Fruit fly (Drosophila melanogaster) whole organism, prepupa: Measurements from ENCODE around the gene CG14841.

Experiments
- CG11294 ChIP-seq: fragments of 200-800 bp; sonication (Bioruptor generic); IDR thresholded peaks from 2 replicates; pipeline ENCODE4 v1.3.6; 2022; ENCODE audit warnings: missing biosample characterization, missing genetic modification characterization
- CG15336 ChIP-seq: fragments of 200-800 bp; sonication (Bioruptor generic); IDR thresholded peaks from 2 replicates; pipeline ENCODE4 v1.3.6; 2022; ENCODE audit warnings: missing biosample characterization, missing genetic modification characterization
- CG3032 ChIP-seq: fragments of 200-800 bp; optimal IDR thresholded peaks from 2 replicates; lab custom pipeline; 2019; ENCODE audit warnings: missing biosample characterization, mild to moderate bottlenecking, missing genetic modification characterization, moderate library complexity
- CG32006 ChIP-seq: fragments of 200-800 bp; sonication (Bioruptor generic); optimal IDR thresholded peaks from 3 replicates; lab custom pipeline; 2017; ENCODE audit warnings: missing biosample characterization, mild to moderate bottlenecking, missing genetic modification characterization
- CG3919 ChIP-seq: fragments of 200-800 bp; sonication (Bioruptor generic); optimal IDR thresholded peaks from 3 replicates; lab custom pipeline; 2016; ENCODE audit warnings: missing biosample characterization, missing genetic modification characterization
- CG4318 ChIP-seq: fragments of 200-800 bp; sonication (Bioruptor generic); optimal IDR thresholded peaks from 3 replicates; lab custom pipeline; 2017; ENCODE audit warnings: missing biosample characterization, mild to moderate bottlenecking, missing genetic modification characterization
- CG6276 ChIP-seq: fragments of 200-800 bp; sonication (Bioruptor generic); optimal IDR thresholded peaks from 2 replicates; lab custom pipeline; 2017; ENCODE audit warnings: missing biosample characterization, mild to moderate bottlenecking, missing genetic modification characterization
- CG6854 ChIP-seq: fragments of 200-800 bp; sonication (Bioruptor generic); optimal IDR thresholded peaks from 2 replicates; lab custom pipeline; 2017; ENCODE audit warnings: missing biosample characterization, mild to moderate bottlenecking, missing genetic modification characterization
- CG8119 ChIP-seq: fragments of 200-800 bp; sonication (Bioruptor generic); IDR thresholded peaks from 3 replicates; pipeline ENCODE4 v1.3.6; 2022; ENCODE audit warnings: missing biosample characterization, missing genetic modification characterization
- CG8319 ChIP-seq: fragments of 200-800 bp; sonication (Bioruptor generic); optimal IDR thresholded peaks from 3 replicates; lab custom pipeline; 2016; ENCODE audit warnings: missing biosample characterization, missing genetic modification characterization
- CG8632 ChIP-seq: fragments of 200-800 bp; sonication (Bioruptor generic); optimal IDR thresholded peaks from 3 replicates; lab custom pipeline; 2016; ENCODE audit warnings: missing biosample characterization, missing genetic modification characterization
- CG9139 ChIP-seq: fragments of 200-800 bp; sonication (Bioruptor generic); optimal IDR thresholded peaks from 3 replicates; lab custom pipeline; 2017; ENCODE audit warnings: missing biosample characterization, mild to moderate bottlenecking, missing genetic modification characterization
- Eip93F ChIP-seq: fragments of 200-800 bp; sonication (Bioruptor generic); optimal IDR thresholded peaks from 2 replicates; lab custom pipeline; 2016; ENCODE audit warnings: missing biosample characterization, mild to moderate bottlenecking, missing genetic modification characterization
- Ets21C ChIP-seq: fragments of 200-800 bp; sonication (Bioruptor generic); optimal IDR thresholded peaks from 3 replicates; lab custom pipeline; 2016; ENCODE audit warnings: missing biosample characterization, missing genetic modification characterization
- Ets96B ChIP-seq: fragments of 200-800 bp; optimal IDR thresholded peaks from 2 replicates; lab custom pipeline; 2019; ENCODE audit warnings: missing biosample characterization, mild to moderate bottlenecking, missing genetic modification characterization, moderate library complexity
- Hr39 ChIP-seq: fragments of 200-800 bp; sonication (Bioruptor generic); optimal IDR thresholded peaks from 2 replicates; lab custom pipeline; 2016; ENCODE audit warnings: missing biosample characterization, missing genetic modification characterization
- Hr4 ChIP-seq: fragments of 200-800 bp; sonication (Bioruptor generic); optimal IDR thresholded peaks from 3 replicates; lab custom pipeline; 2016; ENCODE audit warnings: missing biosample characterization, missing genetic modification characterization
- Smox ChIP-seq: fragments of 200-800 bp; sonication (Bioruptor generic); optimal IDR thresholded peaks from 3 replicates; lab custom pipeline; 2016; ENCODE audit warnings: missing biosample characterization, missing genetic modification characterization
- Sox14 ChIP-seq: fragments of 200-800 bp; sonication (Bioruptor generic); optimal IDR thresholded peaks from 3 replicates; lab custom pipeline; 2016; ENCODE audit warnings: missing biosample characterization, missing genetic modification characterization
- Sox15 ChIP-seq: fragments of 200-800 bp; sonication (Bioruptor generic); optimal IDR thresholded peaks from 3 replicates; lab custom pipeline; 2016; ENCODE audit warnings: missing biosample characterization, missing genetic modification characterization
- achi ChIP-seq: fragments of 200-800 bp; sonication (Bioruptor generic); optimal IDR thresholded peaks from 3 replicates; lab custom pipeline; 2016; ENCODE audit warnings: missing biosample characterization, missing genetic modification characterization
- cyc ChIP-seq: fragments of 200-800 bp; sonication (Bioruptor generic); optimal IDR thresholded peaks from 3 replicates; lab custom pipeline; 2016; ENCODE audit warnings: missing biosample characterization, missing genetic modification characterization
- eg ChIP-seq: fragments of 200-800 bp; sonication (Bioruptor generic); IDR thresholded peaks from 3 replicates; pipeline ENCODE4 v1.3.6; 2022; ENCODE audit warnings: missing biosample characterization, missing genetic modification characterization
- fd59A ChIP-seq: fragments of 200-800 bp; sonication (Bioruptor generic); optimal IDR thresholded peaks from 2 replicates; lab custom pipeline; 2017; ENCODE audit warnings: missing biosample characterization, mild to moderate bottlenecking, missing genetic modification characterization, missing genetic modification reagents
- fkh ChIP-seq: fragments of 200-800 bp; sonication (Bioruptor generic); optimal IDR thresholded peaks from 3 replicates; lab custom pipeline; 2017; ENCODE audit warnings: missing biosample characterization, mild to moderate bottlenecking, missing genetic modification characterization, moderate library complexity
- net ChIP-seq: fragments of 200-800 bp; sonication (Bioruptor generic); optimal IDR thresholded peaks from 3 replicates; lab custom pipeline; 2016; ENCODE audit warnings: missing biosample characterization, missing genetic modification characterization
- pdm3 ChIP-seq: fragments of 200-800 bp; sonication (Bioruptor generic); optimal IDR thresholded peaks from 3 replicates; lab custom pipeline; 2016; ENCODE audit warnings: missing biosample characterization, missing genetic modification characterization
- spab ChIP-seq: fragments of 200-800 bp; sonication (Bioruptor generic); optimal IDR thresholded peaks from 2 replicates; lab custom pipeline; 2017; ENCODE audit warnings: missing biosample characterization, mild to moderate bottlenecking, missing genetic modification characterization, missing genetic modification reagents
- ss ChIP-seq, 2 experiments: fragments of 200-800 bp; sonication (Bioruptor generic); optimal IDR thresholded peaks; 2 replicates in 1 of 2; 3 replicates in 1 of 2; lab custom pipeline; 2017 to 2018; ENCODE audit warnings: mild to moderate bottlenecking in 2 of 2, missing biosample characterization in 2 of 2, missing genetic modification characterization in 2 of 2, moderate library complexity in 1 of 2
- svp ChIP-seq: fragments of 200-800 bp; sonication (Bioruptor generic); peaks from one replicate; lab custom pipeline; 2016; ENCODE audit warnings: missing biosample characterization, missing genetic modification characterization
- vri ChIP-seq: fragments of 200-800 bp; sonication (Bioruptor generic); optimal IDR thresholded peaks from 3 replicates; lab custom pipeline; 2016; ENCODE audit warnings: missing biosample characterization, mild to moderate bottlenecking, missing genetic modification characterization

CG14841 gene

DNA sequence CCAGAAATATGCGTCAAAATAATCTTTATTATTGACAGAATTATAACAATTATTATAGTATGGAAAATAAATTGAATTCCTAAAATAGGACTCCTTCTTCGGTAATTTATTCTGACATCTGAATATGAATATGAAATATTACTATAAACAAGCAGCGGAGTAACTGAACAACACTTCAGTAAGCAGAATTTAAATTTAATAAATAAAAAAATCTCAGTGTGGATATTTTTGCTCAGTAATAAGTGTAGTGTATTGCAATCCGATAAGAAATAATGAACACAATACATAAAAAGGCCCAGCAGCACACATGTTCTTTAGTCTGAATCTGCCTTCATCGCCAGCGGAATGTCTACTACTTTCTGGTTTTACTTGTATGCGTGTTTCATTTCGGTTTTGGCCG, 6.4 kb downstream of the CG14841 start, which contains the start of gene CG43179:
CG43179 (plus strand) TSS at position 301 of the 400 bp plus-strand sequence.
- no peak for TF ChIP-seq CG15336
- peak; percentile 15 for TF ChIP-seq svp (GFP tag; lab: Kevin White, UChicago)
- TF ChIP-seq Sox15, result no peak
- TF ChIP-seq CG8119 (GFP tag; lab: Robert Waterston, UW), result no peak
- TF ChIP-seq CG6854 (GFP tag; lab: Kevin White, UChicago), result no peak

DNA sequence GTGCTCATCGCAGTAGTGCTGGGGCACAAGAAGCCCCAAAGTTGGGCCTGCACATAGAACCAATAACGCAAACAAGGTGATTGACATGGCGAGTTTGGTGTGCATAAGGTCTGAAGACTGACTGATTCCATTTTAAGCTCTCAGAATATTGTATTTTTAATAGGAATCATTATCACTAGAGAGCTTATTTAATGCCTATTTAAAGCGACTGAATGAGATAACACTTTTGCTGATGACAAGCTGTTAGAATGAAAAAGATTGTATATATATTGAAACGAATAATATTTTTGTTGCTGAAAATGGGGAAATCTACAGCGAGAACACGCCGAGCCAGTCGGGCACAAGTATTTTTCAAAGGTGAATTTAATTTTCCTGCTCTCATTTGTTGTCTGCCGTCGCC, 16.8 kb downstream of the CG14841 start, which contains the start of gene CG9616:
CG9616 (minus strand) TSS at position 101 of the 400 bp plus-strand sequence.
- no peak for TF ChIP-seq Ets21C
- no peak for TF ChIP-seq fkh
- TF ChIP-seq net (GFP tag; lab: Kevin White, UChicago), result no peak
- TF ChIP-seq achi (GFP tag; lab: Kevin White, UChicago), result no peak

DNA sequence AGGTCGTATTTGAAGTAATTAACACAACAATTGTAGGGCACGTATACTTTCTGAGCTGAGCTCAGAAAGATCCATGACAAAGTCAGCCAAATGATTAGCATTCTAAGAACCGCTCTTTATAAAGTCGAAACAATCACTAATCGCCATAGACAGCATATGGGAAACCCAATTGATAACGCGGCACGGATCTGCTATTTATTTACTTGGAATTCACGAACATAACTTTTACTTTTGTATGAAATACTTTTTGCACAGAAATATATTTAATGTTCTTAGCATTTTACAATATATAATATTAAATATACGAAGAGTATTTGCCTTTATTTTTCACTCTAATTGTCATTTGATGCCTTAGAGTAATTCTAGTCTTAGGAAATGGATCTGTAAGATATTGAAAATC, 17.6 kb downstream of the CG14841 start, which contains the start of gene CG43291:
CG43291 (minus strand) TSS at position 101 of the 400 bp plus-strand sequence.
- TF ChIP-seq CG9139 (GFP tag; lab: Kevin White, UChicago) (no peak), Eip93F (GFP tag; lab: Kevin White, UChicago) (no peak), pdm3 (no peak), CG15336 (no peak), svp (GFP tag; lab: Kevin White, UChicago) (no peak), cyc (GFP tag; lab: Kevin White, UChicago) (no peak), CG3032 (tag; lab: Kevin White, UChicago) (no peak), Smox (GFP tag; lab: Kevin White, UChicago) (no peak), fd59A (GFP tag; lab: Kevin White, UChicago) (no peak), CG32006 (GFP tag; lab: Kevin White, UChicago) (no peak), Sox15 (no peak), net (GFP tag; lab: Kevin White, UChicago) (no peak), eg (GFP tag; lab: Robert Waterston, UW) (no peak), vri (GFP tag; lab: Kevin White, UChicago) (no peak), CG8319 (GFP tag; lab: Kevin White, UChicago) (no peak), ss (GFP tag; optimal IDR thresholded peaks at IDR 0.05; lab: Kevin White, UChicago) (no peak), fkh (no peak), CG6276 (no peak)

DNA sequence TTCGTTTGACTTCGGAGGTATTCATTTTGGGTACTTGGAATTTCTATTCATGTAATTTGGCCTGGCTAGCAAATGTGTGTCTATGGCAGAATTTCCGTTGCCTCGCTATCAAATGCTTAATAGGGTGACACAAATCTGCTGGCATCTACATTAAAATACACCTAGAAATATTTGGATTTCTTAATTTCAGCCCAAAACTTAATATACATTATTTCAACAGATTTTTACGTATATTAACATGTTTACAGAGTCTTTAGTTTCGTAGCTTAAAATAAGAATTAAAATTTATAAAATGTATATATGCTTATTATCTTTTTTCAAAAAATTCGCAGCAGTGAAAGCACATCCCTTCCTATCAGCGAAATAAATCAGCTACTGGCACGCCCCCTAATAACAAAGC, 33.2 kb downstream of the CG14841 start, which contains the start of gene CG9624:
CG9624 (minus strand) TSS at position 101 of the 400 bp plus-strand sequence.
- TF ChIP-seq vri (GFP tag; lab: Kevin White, UChicago) (no peak), Hr39 (GFP tag; lab: Kevin White, UChicago) (no peak), CG4318 (GFP tag; lab: Kevin White, UChicago) (no peak), CG3919 (GFP tag; lab: Kevin White, UChicago) (no peak)
- TF ChIP-seq, all 60 proteins: peak for 0

DNA sequence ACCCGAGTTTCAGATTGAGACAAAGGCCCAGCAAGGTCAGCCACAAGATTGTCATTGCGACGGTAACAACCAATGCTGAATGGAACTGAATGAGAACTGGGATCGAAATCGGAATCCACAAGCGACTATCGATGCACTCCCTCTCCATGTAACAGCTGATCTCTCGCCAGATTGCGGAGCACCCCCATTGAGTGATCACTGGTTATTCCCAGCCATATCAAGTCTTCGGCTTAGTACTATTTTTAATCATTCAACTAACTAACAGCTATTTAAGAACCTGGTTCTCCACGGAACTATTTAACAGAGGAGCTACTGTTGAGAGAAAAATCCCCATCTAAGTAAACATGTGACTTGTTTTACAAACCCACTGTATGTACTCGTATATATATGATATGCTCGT, 35.6 kb downstream of the CG14841 start, which contains the start of gene CG9631:
CG9631 (minus strand) TSS at position 101 of the 400 bp plus-strand sequence.
- TF ChIP-seq Ets96B (tag; lab: Kevin White, UChicago) (no peak), CG11294 (GFP tag; lab: Robert Waterston, UW) (no peak), svp (GFP tag; lab: Kevin White, UChicago) (no peak), fd59A (GFP tag; lab: Kevin White, UChicago) (no peak), Hr39 (GFP tag; lab: Kevin White, UChicago) (no peak), eg (GFP tag; lab: Robert Waterston, UW) (no peak), achi (GFP tag; lab: Kevin White, UChicago) (no peak), Sox14 (no peak), Hr4 (GFP tag; lab: Kevin White, UChicago) (no peak), CG6276 (no peak), CG8632 (GFP tag; lab: Kevin White, UChicago) (no peak), net (GFP tag; lab: Kevin White, UChicago) (no peak), spab (GFP tag; lab: Kevin White, UChicago) (no peak)
